Worm (Caenorhabditis elegans) whole organism, L2 larva: ENCODE data around the gene sqv-7.

Source experiments
- C34F6.9 ChIP-seq: fragments of 150-350 bp; optimal IDR thresholded peaks from 2 replicates; lab custom pipeline; 2014; ENCODE audit warnings: missing biosample characterization, missing genetic modification characterization
- F13H6.1 ChIP-seq: sonication (generic microtip); optimal IDR thresholded peaks from 2 replicates; lab custom pipeline; 2016; ENCODE audit warnings: missing genetic modification characterization, missing compliant biosample characterization
- R02D3.7 ChIP-seq: fragments of 150-350 bp; optimal IDR thresholded peaks from 2 replicates; lab custom pipeline; 2014; ENCODE audit warnings: missing biosample characterization, missing genetic modification characterization
- Y55F3AM.14 ChIP-seq: fragments of 200-800 bp; sonication (Bioruptor generic); optimal IDR thresholded peaks from 2 replicates; lab custom pipeline; 2018; ENCODE audit warnings: mild to moderate bottlenecking, missing genetic modification characterization, missing compliant biosample characterization
- ZK546.5 ChIP-seq: sonication (generic microtip); optimal IDR thresholded peaks from 2 replicates; lab custom pipeline; 2017; ENCODE audit warnings: missing biosample characterization, missing genetic modification characterization
- alr-1 ChIP-seq: fragments of 150-350 bp; optimal IDR thresholded peaks from 2 replicates; lab custom pipeline; 2014; ENCODE audit warnings: missing biosample characterization, missing genetic modification characterization
- ama-1 ChIP-seq: fragments of 150-350 bp; optimal IDR thresholded peaks from 2 replicates; lab custom pipeline; 2018; ENCODE audit warnings: inconsistent platforms
- blmp-1 ChIP-seq: sonication (generic microtip); optimal IDR thresholded peaks from 2 replicates; lab custom pipeline; 2017; ENCODE audit warnings: missing genetic modification characterization, mild to moderate bottlenecking, missing compliant biosample characterization, antibody characterized with exemption, moderate library complexity; ENCODE audit not compliant: insufficient read depth
- ceh-16 ChIP-seq: fragments of 150-350 bp; optimal IDR thresholded peaks from 2 replicates; lab custom pipeline; 2014; ENCODE audit warnings: missing biosample characterization, missing genetic modification characterization
- ceh-82 ChIP-seq: fragments of 150-350 bp; optimal IDR thresholded peaks from 2 replicates; lab custom pipeline; 2014; ENCODE audit warnings: missing biosample characterization, missing genetic modification characterization
- dmd-4 ChIP-seq: sonication (generic microtip); optimal IDR thresholded peaks from 2 replicates; lab custom pipeline; 2017; ENCODE audit warnings: missing biosample characterization, missing genetic modification characterization
- egl-27 ChIP-seq: sonication (generic microtip); optimal IDR thresholded peaks from 3 replicates; lab custom pipeline; 2017; ENCODE audit warnings: missing biosample characterization, missing genetic modification reagents, missing genetic modification characterization
- fos-1 ChIP-seq: fragments of 150-350 bp; optimal IDR thresholded peaks from 2 replicates; lab custom pipeline; 2014; ENCODE audit warnings: missing biosample characterization, missing genetic modification characterization
- lin-13 ChIP-seq: fragments of 150-350 bp; optimal IDR thresholded peaks from 2 replicates; lab custom pipeline; 2014; ENCODE audit warnings: missing biosample characterization, missing genetic modification reagents, missing genetic modification characterization
- lin-39 ChIP-seq: fragments of 150-350 bp; optimal IDR thresholded peaks from 2 replicates; lab custom pipeline; 2014; ENCODE audit warnings: missing biosample characterization, missing genetic modification reagents, missing genetic modification characterization
- mbf-1 ChIP-seq: sonication (generic microtip); optimal IDR thresholded peaks from 2 replicates; lab custom pipeline; 2017; ENCODE audit warnings: missing biosample characterization, missing genetic modification characterization
- mdl-1 ChIP-seq, 2 experiments: fragments of 150-350 bp in 1 of 2; sonication (generic microtip) in 1 of 2; optimal IDR thresholded peaks; 2 replicates each; lab custom pipeline; 2017; ENCODE audit warnings: missing biosample characterization in 2 of 2, missing genetic modification characterization in 2 of 2
- nhr-10 ChIP-seq: sonication (generic microtip); optimal IDR thresholded peaks from 2 replicates; lab custom pipeline; 2017; ENCODE audit warnings: missing biosample characterization, missing genetic modification characterization
- nhr-11 ChIP-seq: fragments of 150-350 bp; optimal IDR thresholded peaks from 2 replicates; lab custom pipeline; 2014; ENCODE audit warnings: missing biosample characterization, missing genetic modification characterization
- nhr-12 ChIP-seq: fragments of 150-350 bp; optimal IDR thresholded peaks from 2 replicates; lab custom pipeline; 2014; ENCODE audit warnings: missing biosample characterization, missing genetic modification characterization
- nhr-129 ChIP-seq: fragments of 150-350 bp; optimal IDR thresholded peaks from 2 replicates; lab custom pipeline; 2014; ENCODE audit warnings: missing biosample characterization, missing genetic modification characterization
- nhr-21 ChIP-seq: fragments of 150-350 bp; optimal IDR thresholded peaks from 2 replicates; lab custom pipeline; 2014; ENCODE audit warnings: missing biosample characterization, missing genetic modification characterization
- nhr-23 ChIP-seq: fragments of 150-350 bp; optimal IDR thresholded peaks from 2 replicates; lab custom pipeline; 2014; ENCODE audit warnings: missing biosample characterization, missing genetic modification reagents, missing genetic modification characterization
- nhr-237 ChIP-seq: fragments of 150-350 bp; optimal IDR thresholded peaks from 2 replicates; lab custom pipeline; 2014; ENCODE audit warnings: missing biosample characterization, missing genetic modification characterization
- nhr-25 ChIP-seq: fragments of 150-350 bp; sonication (generic microtip); optimal IDR thresholded peaks from 3 replicates; lab custom pipeline; 2014; ENCODE audit warnings: missing biosample characterization, missing genetic modification characterization
- nhr-6 ChIP-seq: fragments of 150-350 bp; optimal IDR thresholded peaks from 2 replicates; lab custom pipeline; 2014; ENCODE audit warnings: missing biosample characterization, missing genetic modification characterization
- nhr-77 ChIP-seq: fragments of 150-350 bp; optimal IDR thresholded peaks from 2 replicates; lab custom pipeline; 2014; ENCODE audit warnings: missing biosample characterization, missing genetic modification characterization
- peb-1 ChIP-seq: fragments of 150-350 bp; optimal IDR thresholded peaks from 2 replicates; lab custom pipeline; 2014; ENCODE audit warnings: missing biosample characterization, missing genetic modification characterization
- sem-4 ChIP-seq: fragments of 150-350 bp; optimal IDR thresholded peaks from 2 replicates; lab custom pipeline; 2014; ENCODE audit warnings: missing biosample characterization, missing genetic modification reagents, missing genetic modification characterization
- skn-1 ChIP-seq: sonication (generic microtip); optimal IDR thresholded peaks from 2 replicates; lab custom pipeline; 2017; ENCODE audit warnings: missing biosample characterization, missing genetic modification characterization
- sma-3 ChIP-seq: sonication (generic microtip); optimal IDR thresholded peaks from 2 replicates; lab custom pipeline; 2016; ENCODE audit warnings: missing genetic modification reagents, missing genetic modification characterization, missing compliant biosample characterization
- zag-1 ChIP-seq: fragments of 150-350 bp; optimal IDR thresholded peaks from 2 replicates; lab custom pipeline; 2014; ENCODE audit warnings: missing biosample characterization, missing genetic modification characterization
- ztf-1 ChIP-seq: fragments of 200-800 bp; sonication (Bioruptor generic); conservative IDR thresholded peaks from 2 replicates; pipeline ENCODE4 v1.3.6; 2022; ENCODE audit warnings: missing genetic modification characterization, missing compliant biosample characterization
- ztf-11 ChIP-seq: sonication (generic microtip); optimal IDR thresholded peaks from 2 replicates; lab custom pipeline; 2017; ENCODE audit warnings: missing biosample characterization, missing genetic modification characterization
- ztf-4 ChIP-seq: fragments of 150-350 bp; optimal IDR thresholded peaks from 2 replicates; lab custom pipeline; 2014; ENCODE audit warnings: missing biosample characterization, missing genetic modification characterization

Gene sqv-7

ce11 chrII:6974011-6974410 is 38.5 kb downstream of the sqv-7 start (continued):
- no peak for TF ChIP-seq ama-1 (lab: Kevin White, UChicago)
- TF ChIP-seq ceh-82 (tag; lab: Kevin White, UChicago) = no peak
- TF ChIP-seq nhr-237 = no peak
- peak; percentile 43 for TF ChIP-seq lin-13 (GFP tag; lab: Kevin White, UChicago)
- TF ChIP-seq nhr-12 = no peak
- TF ChIP-seq F13H6.1 (tag; lab: Kevin White, UChicago) = no peak
- no peak for TF ChIP-seq dmd-4 (tag; lab: Kevin White, UChicago)
- TF ChIP-seq blmp-1 (tag; lab: Kevin White, UChicago) = no peak
- peak; percentile 75 for TF ChIP-seq C34F6.9 (tag; lab: Kevin White, UChicago)
- no peak for TF ChIP-seq nhr-6 (tag; lab: Kevin White, UChicago)
- TF ChIP-seq ztf-4 (tag; lab: Kevin White, UChicago) = no peak
- TF ChIP-seq nhr-10 (tag; lab: Kevin White, UChicago) = no peak
- no peak for TF ChIP-seq nhr-23 (tag; lab: Kevin White, UChicago)
- TF ChIP-seq ZK546.5 (tag; lab: Kevin White, UChicago) = no peak
- peak; percentile 13 for TF ChIP-seq sma-3 (GFP tag; lab: Kevin White, UChicago)
- no peak for TF ChIP-seq lin-39
- TF ChIP-seq skn-1 (tag; lab: Kevin White, UChicago) = no peak
- no peak for TF ChIP-seq sem-4
- TF ChIP-seq fos-1 (tag; lab: Kevin White, UChicago) = no peak
- no peak for TF ChIP-seq alr-1
- TF ChIP-seq egl-27 (tag; lab: Kevin White, UChicago) = no peak
- no peak for TF ChIP-seq mdl-1 (tag; optimal IDR thresholded peaks at IDR 0.05; lab: Kevin White, UChicago)

ce11 chrII:6973501-6973900 is 39.0 kb downstream of the sqv-7 start, which contains the start of gene sod-1:
sod-1 (minus strand) TSS chrII:6973887.
- no peak for TF ChIP-seq nhr-11 (tag; lab: Kevin White, UChicago)
- TF ChIP-seq mbf-1 (tag; lab: Kevin White, UChicago) = no peak
- peak; percentile 4 for TF ChIP-seq nhr-129 (tag; lab: Kevin White, UChicago)

- peak; percentile 7 for TF ChIP-seq lin-13 (GFP tag; lab: Kevin White, UChicago)
- no peak for TF ChIP-seq mdl-1 (tag; optimal IDR thresholded peaks at IDR 0.05; lab: Kevin White, UChicago)
Measured at ce11 chrII:6972185-6972737, 40.2 kb downstream of the sqv-7 start, which contains the start of gene art-1. art-1 (minus strand) TSS chrII:6972235.

ce11 chrII:6970515-6970914 is 42.0 kb downstream of the sqv-7 start, which contains the start of gene C15F1.5:
C15F1.5 (minus strand) TSS chrII:6970615.
- TF ChIP-seq nhr-25 (tag; lab: Kevin White, UChicago) (no peak), ceh-16 (tag; lab: Kevin White, UChicago) (no peak), nhr-21 (tag; lab: Kevin White, UChicago) (no peak), Y55F3AM.14 (GFP tag; lab: Kevin White, UChicago) (no peak), dmd-4 (tag; lab: Kevin White, UChicago) (no peak), alr-1 (no peak), mdl-1 (tag; optimal IDR thresholded peaks at IDR 0.05; lab: Kevin White, UChicago) (no peak), zag-1 (tag; lab: Kevin White, UChicago) (no peak), nhr-77 (tag; lab: Kevin White, UChicago) (no peak), ztf-11 (tag; lab: Kevin White, UChicago) (no peak), sma-3 (GFP tag; lab: Kevin White, UChicago) (no peak), R02D3.7 (no peak), fos-1 (tag; lab: Kevin White, UChicago) (no peak), nhr-23 (tag; lab: Kevin White, UChicago) (no peak), ztf-1 (GFP tag; lab: Robert Waterston, UW) (no peak), ztf-4 (tag; lab: Kevin White, UChicago) (no peak), peb-1 (tag; lab: Kevin White, UChicago) (no peak), lin-39 (no peak), ZK546.5 (tag; lab: Kevin White, UChicago) (no peak)
